Worm (Caenorhabditis elegans) whole organism, mixed stage, embryonic: ENCODE measurements around the gene pgl-2.

Experiments
- lin-13 ChIP-seq: fragments of 150-350 bp; optimal IDR thresholded peaks from 2 replicates; lab custom pipeline; 2014; ENCODE audit warnings: missing biosample characterization, missing genetic modification characterization
- nhr-237 ChIP-seq: fragments of 150-350 bp; optimal IDR thresholded peaks from 2 replicates; lab custom pipeline; 2014; ENCODE audit warnings: missing biosample characterization, missing genetic modification characterization
- pha-4 ChIP-seq: fragments of 150-350 bp; optimal IDR thresholded peaks from 2 replicates; lab custom pipeline; 2018; ENCODE audit warnings: missing biosample characterization, missing genetic modification reagents, missing genetic modification characterization
- unc-62 ChIP-seq: fragments of 150-350 bp; optimal IDR thresholded peaks from 2 replicates; lab custom pipeline; 2014; ENCODE audit warnings: missing biosample characterization, missing genetic modification reagents, missing genetic modification characterization

DNA sequence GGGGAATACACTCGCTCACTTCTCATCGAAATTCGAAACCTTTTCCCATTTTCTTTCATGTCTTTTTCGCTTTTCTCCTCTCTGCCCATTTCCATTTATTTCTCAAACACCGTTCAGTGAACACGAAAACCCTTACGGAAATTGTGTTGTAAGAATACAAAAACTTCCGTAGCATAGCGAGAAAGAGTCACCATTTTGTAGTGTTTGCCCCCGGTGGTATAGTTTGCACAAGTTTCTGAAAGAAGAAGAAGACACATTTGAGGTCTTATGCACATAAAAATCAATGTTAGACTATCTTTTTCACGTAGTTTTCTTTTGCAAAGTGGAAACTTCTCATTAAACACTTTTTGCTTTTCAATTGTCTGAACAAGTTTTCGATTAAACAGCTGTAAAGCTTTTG is 43.9 kb upstream of the pgl-2 start:
- TF ChIP-seq lin-13 = no peak
- no peak for TF ChIP-seq pha-4 (tag; lab: Kevin White, UChicago)
- TF ChIP-seq unc-62 (GFP tag; lab: Kevin White, UChicago) = no peak
- no peak for TF ChIP-seq nhr-237 (tag; lab: Kevin White, UChicago)
